Worm (Caenorhabditis elegans) whole organism, young adult: ENCODE results near the gene cox-6B.

ENCODE experiments used
- B0019.2 ChIP-seq: fragments of 200-800 bp; sonication (Bioruptor generic); conservative IDR thresholded peaks from 2 replicates; pipeline ENCODE4 v1.3.6; 2022; ENCODE audit warnings: missing genetic modification reagents, missing genetic modification characterization, missing compliant biosample characterization
- B0336.3 ChIP-seq: fragments of 200-800 bp; sonication (Bioruptor generic); IDR thresholded peaks from 2 replicates; pipeline ENCODE4 v1.3.6; 2022; ENCODE audit warnings: missing genetic modification characterization, missing compliant biosample characterization
- C06A6.2 ChIP-seq: fragments of 200-800 bp; sonication (Bioruptor generic); conservative IDR thresholded peaks from 2 replicates; pipeline ENCODE4 v1.3.6; 2022; ENCODE audit warnings: missing genetic modification characterization, missing compliant biosample characterization
- C17E4.6 ChIP-seq: fragments of 200-800 bp; sonication (Bioruptor generic); IDR thresholded peaks from 2 replicates; pipeline ENCODE4 v1.3.6; 2022; ENCODE audit warnings: missing genetic modification reagents, missing genetic modification characterization, missing compliant biosample characterization
- F10E7.11 ChIP-seq: sonication (generic microtip); optimal IDR thresholded peaks from 2 replicates; lab custom pipeline; 2017; ENCODE audit warnings: mild to moderate bottlenecking, missing genetic modification characterization, moderate library complexity, missing compliant biosample characterization
- F39B2.1 ChIP-seq: fragments of 200-800 bp; sonication (Bioruptor generic); IDR thresholded peaks from 2 replicates; pipeline ENCODE4 v1.3.6; 2022; ENCODE audit warnings: missing genetic modification reagents, missing genetic modification characterization, missing compliant biosample characterization
- F57A8.1 ChIP-seq: fragments of 200-800 bp; sonication (Bioruptor generic); optimal IDR thresholded peaks from 2 replicates; lab custom pipeline; 2018; ENCODE audit warnings: mild to moderate bottlenecking, missing genetic modification characterization, moderate library complexity, missing compliant biosample characterization
- F57C9.4 ChIP-seq: sonication (generic microtip); optimal IDR thresholded peaks from 2 replicates; lab custom pipeline; 2017; ENCODE audit warnings: mild to moderate bottlenecking, missing genetic modification characterization, missing compliant biosample characterization
- K11D2.4 ChIP-seq: fragments of 200-800 bp; sonication (Bioruptor generic); IDR thresholded peaks from 2 replicates; pipeline ENCODE4 v1.3.6; 2022; ENCODE audit warnings: missing genetic modification reagents, missing genetic modification characterization, missing compliant biosample characterization
- Y79H2A.3 ChIP-seq: fragments of 200-800 bp; sonication (Bioruptor generic); conservative IDR thresholded peaks from 2 replicates; pipeline ENCODE4 v1.3.6; 2022; ENCODE audit warnings: missing genetic modification reagents, missing genetic modification characterization, missing compliant biosample characterization
- ama-1 ChIP-seq, 3 experiments: fragments of 150-350 bp in 1 of 3; sonication (generic microtip) in 2 of 3; optimal IDR thresholded peaks; 2 replicates each; lab custom pipeline; 2014 to 2018; ENCODE audit warnings: missing biosample characterization in 2 of 3, missing genetic modification characterization in 2 of 3, missing genetic modification reagents in 2 of 3
- aptf-3 ChIP-seq: fragments of 200-800 bp; sonication (Bioruptor generic); IDR thresholded peaks from 2 replicates; pipeline ENCODE4 v1.3.6; 2022; ENCODE audit warnings: missing genetic modification characterization, missing compliant biosample characterization
- attf-6 ChIP-seq: fragments of 200-800 bp; sonication (Bioruptor generic); IDR thresholded peaks from 2 replicates; pipeline ENCODE4 v1.3.6; 2022; ENCODE audit warnings: missing genetic modification reagents, missing genetic modification characterization, missing compliant biosample characterization
- cebp-1 ChIP-seq, 2 experiments: fragments of 200-800 bp in 1 of 2; sonication (Bioruptor generic) in 1 of 2; sonication (generic microtip) in 1 of 2; IDR thresholded peaks in 1 of 2; optimal IDR thresholded peaks in 1 of 2; 2 replicates each; pipeline versions ENCODE4 v1.3.6 to Lab custom; 2017 to 2022; ENCODE audit warnings: missing compliant biosample characterization in 2 of 2, missing genetic modification characterization in 2 of 2, mild to moderate bottlenecking in 1 of 2, missing genetic modification reagents in 1 of 2, moderate library complexity in 1 of 2
- cebp-2 ChIP-seq: fragments of 200-800 bp; sonication (Bioruptor generic); IDR thresholded peaks from 2 replicates; pipeline ENCODE4 v1.3.6; 2022; ENCODE audit warnings: missing genetic modification characterization, missing compliant biosample characterization
- ceh-79 ChIP-seq: sonication (generic microtip); optimal IDR thresholded peaks from 2 replicates; lab custom pipeline; 2017; ENCODE audit warnings: mild to moderate bottlenecking, missing genetic modification characterization, missing compliant biosample characterization
- die-1 ChIP-seq: sonication (generic microtip); optimal IDR thresholded peaks from 2 replicates; lab custom pipeline; 2016; ENCODE audit warnings: missing genotype, mild to moderate bottlenecking, missing genetic modification characterization, missing compliant biosample characterization
- fkh-3 ChIP-seq: sonication (generic microtip); optimal IDR thresholded peaks from 2 replicates; lab custom pipeline; 2016; ENCODE audit warnings: mild to moderate bottlenecking, missing genetic modification characterization, missing compliant biosample characterization
- hlh-12 ChIP-seq: sonication (generic microtip); optimal IDR thresholded peaks from 2 replicates; lab custom pipeline; 2016; ENCODE audit warnings: missing genetic modification characterization, missing compliant biosample characterization
- hrde-1 ChIP-seq: sonication (generic microtip); optimal IDR thresholded peaks from 2 replicates; lab custom pipeline; 2016; ENCODE audit warnings: missing genetic modification characterization, mild to moderate bottlenecking, missing compliant biosample characterization, moderate library complexity, missing genotype, missing genetic modification reagents, borderline replicate concordance
- let-607 ChIP-seq, 2 experiments: fragments of 200-800 bp in 1 of 2; sonication (Bioruptor generic) in 1 of 2; sonication (generic microtip) in 1 of 2; optimal IDR thresholded peaks; 2 replicates each; lab custom pipeline; 2016 to 2018; ENCODE audit warnings: mild to moderate bottlenecking in 2 of 2, missing compliant biosample characterization in 2 of 2, missing genetic modification characterization in 2 of 2, moderate library complexity in 2 of 2, missing genotype in 1 of 2
- lin-26 ChIP-seq: fragments of 200-800 bp; sonication (Bioruptor generic); IDR thresholded peaks from 2 replicates; pipeline ENCODE4 v1.3.6; 2022; ENCODE audit warnings: missing genetic modification reagents, missing genetic modification characterization, missing compliant biosample characterization
- lin-54 ChIP-seq: fragments of 200-800 bp; sonication (Bioruptor generic); optimal IDR thresholded peaks from 2 replicates; lab custom pipeline; 2018; ENCODE audit warnings: mild to moderate bottlenecking, missing genetic modification characterization, missing compliant biosample characterization
- lir-1 ChIP-seq: fragments of 200-800 bp; sonication (Bioruptor generic); conservative IDR thresholded peaks from 2 replicates; pipeline ENCODE4 v1.3.6; 2022; ENCODE audit warnings: missing genetic modification reagents, missing genetic modification characterization, missing compliant biosample characterization
- mel-28 ChIP-seq: sonication (generic microtip); optimal IDR thresholded peaks from 2 replicates; lab custom pipeline; 2016; ENCODE audit warnings: borderline replicate concordance, mild to moderate bottlenecking, missing genetic modification characterization, missing compliant biosample characterization
- mxl-1 ChIP-seq: sonication (generic microtip); optimal IDR thresholded peaks from 2 replicates; lab custom pipeline; 2016; ENCODE audit warnings: missing genetic modification characterization, missing compliant biosample characterization
- nfya-2 ChIP-seq: fragments of 200-800 bp; sonication (Bioruptor generic); IDR thresholded peaks from 2 replicates; pipeline ENCODE4 v1.3.6; 2022; ENCODE audit warnings: missing genetic modification reagents, missing genetic modification characterization, missing compliant biosample characterization
- nhr-80 ChIP-seq: sonication (generic microtip); optimal IDR thresholded peaks from 2 replicates; lab custom pipeline; 2016; ENCODE audit warnings: missing genetic modification characterization, missing compliant biosample characterization
- sdz-38 ChIP-seq: sonication (generic microtip); optimal IDR thresholded peaks from 2 replicates; lab custom pipeline; 2016; ENCODE audit warnings: missing genotype, missing genetic modification characterization, missing compliant biosample characterization
- sea-2 ChIP-seq: fragments of 200-800 bp; sonication (Bioruptor generic); IDR thresholded peaks from 2 replicates; pipeline ENCODE4 v1.3.6; 2022; ENCODE audit warnings: missing genetic modification characterization, missing compliant biosample characterization
- snpc-1.1 ChIP-seq: sonication (generic microtip); optimal IDR thresholded peaks from 2 replicates; lab custom pipeline; 2017; ENCODE audit warnings: missing genetic modification characterization, mild to moderate bottlenecking, missing compliant biosample characterization, antibody characterized with exemption, moderate library complexity, missing genotype, missing genetic modification reagents; ENCODE audit not compliant: insufficient read depth
- snpc-1.3 ChIP-seq: sonication (generic microtip); optimal IDR thresholded peaks from 2 replicates; lab custom pipeline; 2017; ENCODE audit warnings: missing genetic modification characterization, mild to moderate bottlenecking, missing compliant biosample characterization, antibody characterized with exemption, moderate library complexity, missing genotype, missing genetic modification reagents; ENCODE audit not compliant: insufficient read depth
- snpc-4 ChIP-seq, 5 experiments: fragments of 150-350 bp in 1 of 5; sonication (generic microtip) in 4 of 5; optimal IDR thresholded peaks; 2 replicates each; lab custom pipeline; 2014 to 2018; ENCODE audit warnings: missing genetic modification characterization in 5 of 5, missing biosample characterization in 3 of 5, antibody characterized with exemption in 2 of 5, mild to moderate bottlenecking in 2 of 5, missing compliant biosample characterization in 2 of 5, missing genotype in 2 of 5, moderate library complexity in 2 of 5, missing genetic modification reagents in 1 of 5
- xnd-1 ChIP-seq: sonication (generic microtip); optimal IDR thresholded peaks from 2 replicates; lab custom pipeline; 2016; ENCODE audit warnings: missing genotype, missing genetic modification reagents, missing genetic modification characterization, missing compliant biosample characterization
- zfh-2 ChIP-seq: fragments of 200-800 bp; sonication (Bioruptor generic); conservative IDR thresholded peaks from 2 replicates; pipeline ENCODE4 v1.3.6; 2022; ENCODE audit warnings: missing genetic modification reagents, missing genetic modification characterization, missing compliant biosample characterization
- zim-3 ChIP-seq: sonication (generic microtip); optimal IDR thresholded peaks from 2 replicates; lab custom pipeline; 2017; ENCODE audit warnings: mild to moderate bottlenecking, missing genetic modification characterization, moderate library complexity, missing compliant biosample characterization
- ztf-25 ChIP-seq: fragments of 200-800 bp; sonication (Bioruptor generic); IDR thresholded peaks from 2 replicates; pipeline ENCODE4 v1.3.6; 2022; ENCODE audit warnings: missing genetic modification reagents, missing genetic modification characterization, missing compliant biosample characterization
- ztf-26 ChIP-seq: sonication (generic microtip); optimal IDR thresholded peaks from 2 replicates; lab custom pipeline; 2017; ENCODE audit warnings: missing genetic modification characterization, missing compliant biosample characterization

The cox-6B gene

DNA sequence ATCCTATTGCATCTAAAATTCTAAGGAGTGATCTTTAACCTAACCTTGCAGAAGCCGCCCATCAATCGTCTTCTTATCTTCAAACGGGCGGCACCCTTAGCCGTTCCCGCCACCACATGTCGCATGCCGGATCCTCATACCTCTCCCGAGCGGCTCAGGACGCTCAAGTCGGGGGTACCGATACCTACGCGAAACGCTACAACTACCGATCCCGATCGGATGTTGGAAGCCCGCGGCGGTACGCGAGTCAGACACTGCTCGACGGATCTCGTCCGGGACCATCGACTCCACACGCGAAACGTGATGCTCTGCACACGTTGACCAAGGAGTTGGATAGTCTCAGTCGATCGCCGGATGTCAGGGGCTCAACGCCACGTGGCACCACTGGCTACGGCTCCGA lies 20.1 kb upstream of the cox-6B start (continued):
- TF ChIP-seq F10E7.11 (tag; lab: Kevin White, UChicago) (no peak), B0336.3 (GFP tag; lab: Robert Waterston, UW) (no peak), lir-1 (GFP tag; lab: Robert Waterston, UW) (no peak), C17E4.6 (GFP tag; lab: Robert Waterston, UW) (no peak), F57C9.4 (tag; lab: Kevin White, UChicago) (no peak), fkh-3 (no peak), hrde-1 (tag; lab: Kevin White, UChicago) (no peak), let-607 (tag; optimal IDR thresholded peaks at IDR 0.05; lab: Kevin White, UChicago) (no peak), attf-6 (GFP tag; lab: Robert Waterston, UW) (no peak), xnd-1 (tag; lab: Kevin White, UChicago) (no peak), snpc-1.1 (tag; lab: Kevin White, UChicago) (no peak), sea-2 (no peak), F57A8.1 (GFP tag; lab: Kevin White, UChicago) (no peak), zfh-2 (GFP tag; lab: Robert Waterston, UW) (peak; percentile 71; the same call in 1 of the 2 replicates), die-1 (tag; lab: Kevin White, UChicago) (no peak), lin-26 (GFP tag; lab: Robert Waterston, UW) (0 out of 2 replicates have a peak, but pooled peaks have one; percentile 50), snpc-1.3 (tag; lab: Kevin White, UChicago) (no peak), hlh-12 (no peak), zim-3 (tag; lab: Kevin White, UChicago) (no peak), ceh-79 (tag; lab: Kevin White, UChicago) (no peak), ama-1 (optimal IDR thresholded peaks at IDR 0.05; lab: Kevin White, UChicago) (no peak), ama-1 (GFP tag; optimal IDR thresholded peaks at IDR 0.05; lab: Kevin White, UChicago) (no peak)

DNA sequence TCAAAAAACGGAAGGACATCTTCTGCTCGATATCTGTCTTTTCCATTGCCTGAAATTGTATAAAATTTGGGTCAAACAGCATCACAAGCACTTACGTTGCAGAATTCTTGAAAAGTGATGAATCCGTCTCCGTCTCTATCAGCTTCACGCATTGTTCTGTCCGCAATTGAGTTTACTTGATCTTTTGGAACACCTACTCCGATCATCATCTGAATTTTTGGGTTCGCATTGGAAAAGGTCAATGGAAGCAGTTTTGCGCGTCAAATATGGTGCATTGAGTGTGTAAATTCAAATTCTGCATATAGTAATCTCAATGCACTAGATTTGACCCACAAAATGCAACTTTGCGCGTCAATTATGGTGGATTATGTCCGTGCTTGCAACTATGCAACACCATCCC lies 17.9 kb upstream of the cox-6B start:
- TF ChIP-seq C06A6.2 (GFP tag; lab: Robert Waterston, UW) (no peak), ztf-25 (GFP tag; lab: Robert Waterston, UW) (no peak), cebp-1 (GFP tag; IDR thresholded peaks at IDR 0.05; lab: Robert Waterston, UW) (no peak), cebp-1 (tag; optimal IDR thresholded peaks at IDR 0.05; lab: Kevin White, UChicago) (no peak), lin-54 (GFP tag; lab: Kevin White, UChicago) (no peak), sea-2 (no peak), snpc-1.1 (tag; lab: Kevin White, UChicago) (no peak), F10E7.11 (tag; lab: Kevin White, UChicago) (no peak), B0019.2 (no peak), ceh-79 (tag; lab: Kevin White, UChicago) (no peak), F57C9.4 (tag; lab: Kevin White, UChicago) (no peak), F39B2.1 (GFP tag; lab: Robert Waterston, UW) (no peak), K11D2.4 (GFP tag; lab: Robert Waterston, UW) (no peak), ztf-26 (tag; lab: Kevin White, UChicago) (no peak)
- TF ChIP-seq, all 124 proteins: peak for 0

DNA sequence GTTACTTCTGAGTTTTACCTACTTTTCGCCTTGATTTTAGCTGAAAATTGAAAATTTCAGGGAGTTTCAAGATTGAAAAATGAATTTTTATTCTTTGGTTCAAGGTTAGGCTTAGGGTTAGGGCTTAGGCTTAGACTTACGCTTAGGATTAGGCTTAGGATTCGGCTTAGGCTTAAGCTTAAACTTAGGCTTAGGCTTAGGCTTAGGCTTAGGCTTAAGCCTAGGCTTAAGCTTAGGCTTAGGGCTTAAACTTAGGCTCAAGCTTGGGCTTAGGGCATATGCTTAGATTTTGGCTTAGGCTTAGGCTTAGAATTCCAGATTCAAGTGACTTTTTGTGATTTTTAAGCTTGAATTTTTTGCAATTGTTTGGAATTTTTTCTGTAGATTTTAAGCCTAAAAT lies 16.1 kb upstream of the cox-6B start:
- TF ChIP-seq die-1 (tag; lab: Kevin White, UChicago), result no peak
- TF ChIP-seq lin-26 (GFP tag; lab: Robert Waterston, UW), result no peak

DNA sequence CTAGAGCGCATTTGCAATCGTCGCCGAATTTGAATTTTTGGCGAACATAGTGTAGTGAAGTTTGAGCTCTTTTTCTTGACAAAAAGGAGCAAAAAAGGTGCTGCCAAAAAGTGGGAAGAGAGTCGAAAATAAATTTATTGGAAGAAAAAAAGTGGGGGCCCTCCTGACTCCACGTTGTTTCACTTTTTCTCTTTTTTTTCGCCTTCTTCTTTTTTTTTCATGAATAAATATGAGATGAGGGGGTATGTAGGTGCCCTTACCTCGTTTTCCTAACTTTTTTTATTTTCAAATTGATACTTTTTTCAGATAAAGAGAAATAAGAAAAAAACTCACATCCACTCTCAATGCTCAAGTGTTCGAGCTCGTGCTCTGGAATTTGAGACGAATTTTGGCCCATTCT lies 13.4 kb upstream of the cox-6B start, which contains the start of the genes Y71H2AL.2, Y71H2AL.4 and pbo-1:
Gene Y71H2AL.2 (plus strand): TSS at position 301 of the 400 bp plus-strand sequence.
Gene Y71H2AL.4 (plus strand): TSS at position 345 of the 400 bp plus-strand sequence.
Gene pbo-1 (minus strand): TSS at position 400 of the 400 bp plus-strand sequence.
- TF ChIP-seq cebp-2 (no peak), nhr-80 (tag; lab: Kevin White, UChicago) (no peak), nfya-2 (no peak), mel-28 (tag; lab: Kevin White, UChicago) (no peak), sdz-38 (no peak), snpc-4 (GFP tag; optimal IDR thresholded peaks at IDR 0.05; lab: Kevin White, UChicago) (no peak), snpc-4 (tag; optimal IDR thresholded peaks at IDR 0.05; lab: Kevin White, UChicago) (no peak), mxl-1 (no peak), sea-2 (no peak), aptf-3 (GFP tag; lab: Robert Waterston, UW) (no peak), Y79H2A.3 (GFP tag; lab: Robert Waterston, UW) (no peak)
- TF ChIP-seq, all 124 proteins: peak for 0
